Worm (Caenorhabditis elegans): ENCODE data around the gene K01D12.20.
A peak's percentile ranks its signal among the peaks of the same experiment; 100 is the strongest.

The K01D12.20 gene

ce11 chrV:12397545-12397944 lies 3.1 kb downstream of the K01D12.20 start, which contains the start of gene K01D12.5:
TSS of gene K01D12.5 (plus strand) at chrV:12397845.
- TF ChIP-seq ceh-40 (GFP tag; IDR thresholded peaks at IDR 0.05) (no peak), pbrm-1 (GFP tag; IDR thresholded peaks at IDR 0.05) (no peak), ztf-22 (GFP tag; optimal IDR thresholded peaks at IDR 0.05) (no peak), B0019.2 (GFP tag; conservative IDR thresholded peaks at IDR 0.05) (no peak), athp-1 (tag; optimal IDR thresholded peaks at IDR 0.05) (no peak), xnd-1 (tag; optimal IDR thresholded peaks at IDR 0.05) (no peak), tlf-1 (GFP tag; optimal IDR thresholded peaks at IDR 0.05) (no peak), F55B11.4 (tag; optimal IDR thresholded peaks at IDR 0.05; ENCODE audit: borderline replicate concordance, insufficient read depth) (no peak)

- no peak for TF ChIP-seq mxl-1 (tag; optimal IDR thresholded peaks at IDR 0.05)
- no peak for TF ChIP-seq ceh-40 (GFP tag; IDR thresholded peaks at IDR 0.05)
- TF ChIP-seq dpff-1 (tag; optimal IDR thresholded peaks at IDR 0.05): no peak
- no peak for TF ChIP-seq K12H6.12 (tag; optimal IDR thresholded peaks at IDR 0.05)
- no peak for TF ChIP-seq ets-4 (GFP tag; optimal IDR thresholded peaks at IDR 0.05)
- TF ChIP-seq B0336.3 (GFP tag; IDR thresholded peaks at IDR 0.05): no peak
- TF ChIP-seq K11D2.4 (GFP tag; IDR thresholded peaks at IDR 0.05): no peak
- TF ChIP-seq ceh-91 (GFP tag; IDR thresholded peaks at IDR 0.05): no peak
- TF ChIP-seq lir-1 (GFP tag; conservative IDR thresholded peaks at IDR 0.05): no peak
- TF ChIP-seq snpc-1.1 (tag; optimal IDR thresholded peaks at IDR 0.05; ENCODE audit: insufficient read depth): no peak
Measured at ce11 chrV:12395699-12396098, 4.9 kb downstream of the K01D12.20 start, which contains the start of gene twk-14. TSS of gene twk-14 (minus strand) at chrV:12395706.

ce11 chrV:12386154-12386553 lies 14.5 kb downstream of the K01D12.20 start, which contains the start of gene K01D12.15:
TSS of gene K01D12.15 (plus strand) at chrV:12386454.
- TF ChIP-seq ama-1 (optimal IDR thresholded peaks at IDR 0.05): no peak
- TF ChIP-seq ama-1 (GFP tag; optimal IDR thresholded peaks at IDR 0.05): no peak
- no peak for TF ChIP-seq zfh-2 (GFP tag; conservative IDR thresholded peaks at IDR 0.05)
- no peak for TF ChIP-seq chd-7 (tag; optimal IDR thresholded peaks at IDR 0.05)
- no peak for TF ChIP-seq B0336.3 (GFP tag; IDR thresholded peaks at IDR 0.05)
- TF ChIP-seq akir-1 (GFP tag; optimal IDR thresholded peaks at IDR 0.05): no peak
- no peak for TF ChIP-seq F10E7.11 (tag; optimal IDR thresholded peaks at IDR 0.05)
- TF ChIP-seq F49E8.2 (tag; optimal IDR thresholded peaks at IDR 0.05; ENCODE audit: insufficient read depth): no peak
- no peak for TF ChIP-seq F52B5.7 (tag; optimal IDR thresholded peaks at IDR 0.05)
- no peak for TF ChIP-seq lin-35 (GFP tag; optimal IDR thresholded peaks at IDR 0.05)

- TF ChIP-seq zfh-2 (GFP tag; conservative IDR thresholded peaks at IDR 0.05): no peak
- no peak for TF ChIP-seq nhr-179 (tag; optimal IDR thresholded peaks at IDR 0.05)
- TF ChIP-seq dox-1 (GFP tag; IDR thresholded peaks at IDR 0.05): no peak
Measured at ce11 chrV:12377256-12377655, 23.4 kb downstream of the K01D12.20 start, which contains the start of gene K01D12.1. TSS of gene K01D12.1 (plus strand) at chrV:12377556.

- TF ChIP-seq attf-3 (GFP tag; conservative IDR thresholded peaks at IDR 0.05): peak; percentile 55; the same call in 1 of the 2 replicates
Measured at ce11 chrV:12374252-12374651, 26.4 kb downstream of the K01D12.20 start, which contains the start of gene F23H12.10. TSS of gene F23H12.10 (minus strand) at chrV:12374263.

- TF ChIP-seq nhr-120 (GFP tag; IDR thresholded peaks at IDR 0.05): no peak
- TF ChIP-seq egrh-3 (GFP tag; IDR thresholded peaks at IDR 0.05): no peak
- TF ChIP-seq madf-10 (tag; optimal IDR thresholded peaks at IDR 0.05): no peak
- TF ChIP-seq hlh-26 (GFP tag; conservative IDR thresholded peaks at IDR 0.05): no peak
- TF ChIP-seq attf-6 (GFP tag; IDR thresholded peaks at IDR 0.05): no peak
- no peak for TF ChIP-seq B0336.3 (GFP tag; IDR thresholded peaks at IDR 0.05)
Measured at ce11 chrV:12371386-12371785, 29.2 kb downstream of the K01D12.20 start, which contains the start of gene F23H12.7. TSS of gene F23H12.7 (plus strand) at chrV:12371686.

Measured in whole organism, young adult.